Worm (Caenorhabditis elegans): ENCODE results near the gene talp-3.

talp-3 gene

DNA sequence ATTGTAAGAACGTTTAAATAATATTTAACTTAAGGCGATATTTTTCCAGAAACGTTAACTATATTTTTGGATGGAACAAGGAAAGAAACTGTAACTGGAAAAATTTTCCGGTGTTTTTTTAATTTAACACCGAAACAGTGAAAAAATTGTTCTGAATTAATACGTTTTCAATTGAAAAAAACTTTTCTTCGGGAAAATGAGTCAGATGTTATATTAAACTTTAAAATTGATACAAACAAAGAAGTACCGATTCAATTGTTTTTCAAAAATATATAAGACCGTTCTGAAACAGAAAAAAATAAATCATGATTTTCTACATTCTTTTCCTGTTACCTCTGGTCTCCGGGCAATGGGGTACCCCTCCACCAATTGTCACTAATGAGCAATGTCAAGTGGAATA lies 18.4 kb downstream of the talp-3 start, which contains the start of gene ule-2:
Gene ule-2, plus strand, starts transcription at position 301 of the 400 bp plus-strand sequence.
- no peak for TF ChIP-seq nfya-2 (GFP tag; IDR thresholded peaks at IDR 0.05)
- no peak for TF ChIP-seq rcor-1 (GFP tag; IDR thresholded peaks at IDR 0.05)
- TF ChIP-seq him-1 (tag; optimal IDR thresholded peaks at IDR 0.05): no peak
- TF ChIP-seq snpc-1.1 (tag; optimal IDR thresholded peaks at IDR 0.05; ENCODE audit: insufficient read depth): no peak
- TF ChIP-seq repo-1 (tag; optimal IDR thresholded peaks at IDR 0.05): no peak
- no peak for TF ChIP-seq fkh-3 (tag; optimal IDR thresholded peaks at IDR 0.05)
- TF ChIP-seq mcd-1 (GFP tag; IDR thresholded peaks at IDR 0.05): no peak
- TF ChIP-seq atf-7 (tag; optimal IDR thresholded peaks at IDR 0.05): no peak
- no peak for TF ChIP-seq nhr-27 (tag; optimal IDR thresholded peaks at IDR 0.05)

DNA sequence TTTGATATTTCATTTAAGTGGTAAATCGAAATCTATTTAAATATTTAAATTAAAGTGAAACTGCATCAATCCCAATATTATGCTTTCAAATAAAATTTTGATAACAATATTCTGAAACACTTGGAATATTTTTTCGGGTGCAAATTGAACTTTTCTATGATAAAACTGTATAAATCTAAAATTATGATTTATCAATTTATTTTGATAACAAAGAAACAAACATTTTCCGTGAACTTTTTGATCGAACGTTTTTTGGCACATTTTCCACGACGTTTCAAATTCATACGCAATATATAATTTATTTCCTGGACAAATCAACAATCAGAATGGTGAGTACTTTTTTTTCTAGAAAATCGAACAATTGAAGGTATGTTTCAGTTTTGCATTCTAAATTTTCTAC lies 20.4 kb downstream of the talp-3 start, which contains the start of gene irld-4:
Gene irld-4, plus strand, starts transcription at position 301 of the 400 bp plus-strand sequence.
- no peak for TF ChIP-seq ztf-26 (tag; optimal IDR thresholded peaks at IDR 0.05)
- TF ChIP-seq snpc-3.4 (tag; optimal IDR thresholded peaks at IDR 0.05): no peak
- no peak for TF ChIP-seq akir-1 (GFP tag; optimal IDR thresholded peaks at IDR 0.05)
- no peak for TF ChIP-seq madf-10 (tag; optimal IDR thresholded peaks at IDR 0.05)
- TF ChIP-seq unc-130 (GFP tag; optimal IDR thresholded peaks at IDR 0.05): no peak
- TF ChIP-seq F52B5.7 (tag; optimal IDR thresholded peaks at IDR 0.05): no peak
- TF ChIP-seq rpc-1 (optimal IDR thresholded peaks at IDR 0.05): no peak
- TF ChIP-seq rpc-1 (tag; optimal IDR thresholded peaks at IDR 0.05): no peak
- no peak for TF ChIP-seq zfh-2 (GFP tag; conservative IDR thresholded peaks at IDR 0.05)
- no peak for TF ChIP-seq C06A6.2 (GFP tag; conservative IDR thresholded peaks at IDR 0.05)
- no peak for TF ChIP-seq him-1 (tag; optimal IDR thresholded peaks at IDR 0.05)
- TF ChIP-seq mel-28 (tag; optimal IDR thresholded peaks at IDR 0.05; ENCODE audit: borderline replicate concordance): no peak
- TF ChIP-seq F57C9.4 (tag; optimal IDR thresholded peaks at IDR 0.05): no peak

DNA sequence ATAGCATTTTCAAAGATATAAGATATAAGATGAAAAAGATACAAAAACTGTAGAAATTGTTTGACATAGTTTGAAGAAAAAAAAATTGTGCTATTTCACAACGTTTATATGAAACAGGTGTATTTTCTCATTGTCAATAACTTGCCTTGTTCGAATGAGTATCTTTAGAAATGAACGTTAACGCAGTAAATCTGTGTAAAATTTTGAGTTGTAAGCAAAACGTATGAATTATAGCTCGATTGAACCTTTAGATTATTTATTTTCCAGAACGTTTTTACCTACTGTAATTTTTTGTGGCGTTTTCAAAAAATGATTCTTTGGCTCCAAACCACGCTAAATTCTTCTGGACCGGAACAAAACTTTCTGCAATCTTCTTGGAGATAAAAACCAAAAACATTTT lies 21.5 kb downstream of the talp-3 start:
- no peak for TF ChIP-seq snpc-4 (GFP tag; optimal IDR thresholded peaks at IDR 0.05)
- TF ChIP-seq snpc-4 (tag; optimal IDR thresholded peaks at IDR 0.05): peak in 1 of 4 experiments; percentile 56
- TF ChIP-seq K12H6.12 (tag; optimal IDR thresholded peaks at IDR 0.05): no peak
- no peak for TF ChIP-seq snpc-1.3 (tag; optimal IDR thresholded peaks at IDR 0.05; ENCODE audit: insufficient read depth)
- TF ChIP-seq rcor-1 (GFP tag; IDR thresholded peaks at IDR 0.05): no peak
- TF ChIP-seq C06A6.2 (GFP tag; conservative IDR thresholded peaks at IDR 0.05): no peak
- TF ChIP-seq attf-6 (GFP tag; IDR thresholded peaks at IDR 0.05): peak; percentile 58

DNA sequence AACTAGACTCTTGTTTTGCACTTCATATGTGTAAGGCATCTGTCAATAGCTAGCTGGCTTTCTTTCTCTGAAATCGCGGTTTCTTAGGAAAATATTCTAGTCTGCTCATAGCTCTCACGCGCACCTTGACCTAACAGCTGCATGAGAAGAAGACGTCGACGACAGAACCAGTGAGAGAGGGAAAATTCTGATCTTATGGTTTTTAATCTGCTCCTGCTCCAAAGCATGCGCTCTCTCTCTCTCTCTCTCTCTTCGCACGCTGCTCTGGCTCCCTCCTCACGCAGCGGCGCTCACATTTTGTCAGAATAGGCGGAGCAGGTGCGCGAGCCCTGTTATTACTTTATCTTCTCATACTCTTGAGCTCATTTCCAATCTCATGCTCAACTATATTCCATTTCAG lies 31.1 kb downstream of the talp-3 start:
- peak; percentile 74 for TF ChIP-seq zfh-2 (GFP tag; conservative IDR thresholded peaks at IDR 0.05)
- no peak for TF ChIP-seq B0019.2 (GFP tag; conservative IDR thresholded peaks at IDR 0.05)
- peak; percentile 10 for TF ChIP-seq die-1 (tag; optimal IDR thresholded peaks at IDR 0.05)
- no peak for TF ChIP-seq rec-8 (tag; optimal IDR thresholded peaks at IDR 0.05)
- TF ChIP-seq rpc-1 (optimal IDR thresholded peaks at IDR 0.05): no peak
- no peak for TF ChIP-seq rpc-1 (tag; optimal IDR thresholded peaks at IDR 0.05)
- 0 out of 2 replicates have a peak, but pooled peaks have one; percentile 4 for TF ChIP-seq ekl-4 (GFP tag; IDR thresholded peaks at IDR 0.05)
- no peak for TF ChIP-seq hsf-1 (GFP tag; IDR thresholded peaks at IDR 0.05)
- TF ChIP-seq aptf-2 (GFP tag; conservative IDR thresholded peaks at IDR 0.05): no peak
- 0 out of 2 replicates have a peak, but pooled peaks have one; percentile 33 for TF ChIP-seq dox-1 (GFP tag; IDR thresholded peaks at IDR 0.05)
